Fruit fly (Drosophila melanogaster) whole organism, embryonic: ENCODE measurements around the gene eIF3d1.

ENCODE experiments used
- Atf-2 ChIP-seq: fragments of 200-800 bp; sonication (Bioruptor generic); optimal IDR thresholded peaks from 2 replicates; lab custom pipeline; 2016; ENCODE audit warnings: missing biosample characterization, missing genetic modification characterization
- B-H1 ChIP-seq: fragments of 200-800 bp; sonication (Bioruptor generic); IDR thresholded peaks from 3 replicates; pipeline ENCODE4 v1.3.6; 2022; ENCODE audit warnings: missing biosample characterization, missing genetic modification characterization
- CG10267 ChIP-seq: fragments of 200-800 bp; sonication (Bioruptor generic); optimal IDR thresholded peaks from 2 replicates; lab custom pipeline; 2018; ENCODE audit warnings: missing biosample characterization, mild to moderate bottlenecking, missing genetic modification characterization, moderate library complexity
- CG10321 ChIP-seq: fragments of 200-800 bp; sonication (Bioruptor generic); IDR thresholded peaks from 2 replicates; pipeline ENCODE4 v1.3.6; 2022; ENCODE audit warnings: missing biosample characterization, missing genetic modification characterization
- CG10462 ChIP-seq: fragments of 200-800 bp; sonication (Bioruptor generic); optimal IDR thresholded peaks from 2 replicates; lab custom pipeline; 2016; ENCODE audit warnings: missing biosample characterization, missing genetic modification characterization
- CG12155 ChIP-seq: fragments of 200-800 bp; sonication (Bioruptor generic); optimal IDR thresholded peaks from 3 replicates; lab custom pipeline; 2016; ENCODE audit warnings: missing biosample characterization, missing genetic modification characterization
- CG12236 ChIP-seq: fragments of 200-800 bp; sonication (Bioruptor generic); optimal IDR thresholded peaks from 2 replicates; lab custom pipeline; 2016; ENCODE audit warnings: missing biosample characterization, missing genetic modification characterization
- CG15696 ChIP-seq: fragments of 200-800 bp; sonication (Bioruptor generic); optimal IDR thresholded peaks from 2 replicates; lab custom pipeline; 2019; ENCODE audit warnings: missing biosample characterization, mild to moderate bottlenecking, missing genetic modification characterization, moderate library complexity
- CG1602 ChIP-seq: fragments of 200-800 bp; sonication (Bioruptor generic); optimal IDR thresholded peaks from 3 replicates; lab custom pipeline; 2016; ENCODE audit warnings: missing biosample characterization, missing genetic modification characterization
- CG17328 ChIP-seq: fragments of 200-800 bp; sonication (Bioruptor generic); IDR thresholded peaks from 2 replicates; pipeline ENCODE4 v1.3.6; 2022; ENCODE audit warnings: missing biosample characterization, missing genetic modification characterization
- CG17612 ChIP-seq: fragments of 200-800 bp; sonication (Bioruptor generic); IDR thresholded peaks from 2 replicates; pipeline ENCODE4 v1.3.6; 2022; ENCODE audit warnings: missing biosample characterization, missing genetic modification characterization
- CG17802 ChIP-seq: fragments of 200-800 bp; sonication (Bioruptor generic); optimal IDR thresholded peaks from 2 replicates; lab custom pipeline; 2018; ENCODE audit warnings: missing biosample characterization, mild to moderate bottlenecking, missing genetic modification characterization, moderate library complexity
- CG1832 ChIP-seq: fragments of 200-800 bp; sonication (Bioruptor generic); optimal IDR thresholded peaks from 2 replicates; lab custom pipeline; 2017; ENCODE audit warnings: missing biosample characterization, mild to moderate bottlenecking, missing genetic modification characterization, inconsistent platforms
- CG18764 ChIP-seq: fragments of 200-800 bp; sonication (Bioruptor generic); optimal IDR thresholded peaks from 3 replicates; lab custom pipeline; 2016; ENCODE audit warnings: missing biosample characterization, missing genetic modification characterization
- CG2202 ChIP-seq: fragments of 200-800 bp; sonication (Bioruptor generic); optimal IDR thresholded peaks from 2 replicates; lab custom pipeline; 2018; ENCODE audit warnings: missing biosample characterization, mild to moderate bottlenecking, missing genetic modification characterization
- CG30020 ChIP-seq: fragments of 200-800 bp; optimal IDR thresholded peaks from 2 replicates; lab custom pipeline; 2019; ENCODE audit warnings: missing biosample characterization, mild to moderate bottlenecking, missing genetic modification characterization, moderate library complexity
- CG32767 ChIP-seq: fragments of 200-800 bp; sonication (Bioruptor generic); IDR thresholded peaks from 2 replicates; pipeline ENCODE4 v1.3.6; 2022; ENCODE audit warnings: missing biosample characterization, missing genetic modification characterization
- CG3838 ChIP-seq: fragments of 200-800 bp; sonication (Bioruptor generic); optimal IDR thresholded peaks from 3 replicates; lab custom pipeline; 2016; ENCODE audit warnings: missing biosample characterization, missing genetic modification characterization
- CG43689 ChIP-seq: fragments of 200-800 bp; sonication (Bioruptor generic); IDR thresholded peaks from 2 replicates; pipeline ENCODE4 v1.3.6; 2022; ENCODE audit warnings: missing biosample characterization, missing genetic modification characterization
- CG4424 ChIP-seq: fragments of 200-800 bp; sonication (Bioruptor generic); optimal IDR thresholded peaks from 3 replicates; lab custom pipeline; 2016; ENCODE audit warnings: missing biosample characterization, missing genetic modification characterization
- CG6791 ChIP-seq: fragments of 200-800 bp; sonication (Bioruptor generic); IDR thresholded peaks from 3 replicates; pipeline ENCODE4 v1.3.6; 2022; ENCODE audit warnings: missing biosample characterization, missing genetic modification characterization; ENCODE audit not compliant: partially characterized antibody
- CG7786 ChIP-seq: fragments of 200-800 bp; sonication (Bioruptor generic); optimal IDR thresholded peaks from 2 replicates; lab custom pipeline; 2016; ENCODE audit warnings: missing biosample characterization, missing genetic modification characterization
- CG9797 ChIP-seq: fragments of 200-800 bp; sonication (Bioruptor generic); optimal IDR thresholded peaks from 3 replicates; lab custom pipeline; 2018; ENCODE audit warnings: missing biosample characterization, mild to moderate bottlenecking, missing genetic modification characterization
- CkIIα-i1 ChIP-seq: fragments of 200-800 bp; sonication (Bioruptor generic); IDR thresholded peaks from 2 replicates; pipeline ENCODE4 v1.3.6; 2022; ENCODE audit warnings: missing biosample characterization, missing genetic modification characterization
- D ChIP-seq, 2 experiments: fragments of 200-800 bp in 1 of 2; fragments of >200 bp in 1 of 2; sonication (Bioruptor generic) in 1 of 2; optimal IDR thresholded peaks; 2 replicates in 1 of 2; 3 replicates in 1 of 2; lab custom pipeline; 2017; ENCODE audit warnings: mild to moderate bottlenecking in 1 of 2, missing biosample characterization in 1 of 2, missing genetic modification characterization in 1 of 2, missing genetic modification reagents in 1 of 2
- Fer1 ChIP-seq: fragments of 200-800 bp; sonication (Bioruptor generic); optimal IDR thresholded peaks from 2 replicates; lab custom pipeline; 2017; ENCODE audit warnings: missing biosample characterization, mild to moderate bottlenecking, missing genetic modification characterization
- H15 ChIP-seq: fragments of 200-800 bp; sonication (Bioruptor generic); IDR thresholded peaks from 3 replicates; pipeline ENCODE4 v1.3.6; 2022; ENCODE audit warnings: missing biosample characterization, missing genetic modification characterization
- H2.0 ChIP-seq: fragments of 200-800 bp; sonication (Bioruptor generic); IDR thresholded peaks from 2 replicates; pipeline ENCODE4 v1.3.6; 2022; ENCODE audit warnings: missing biosample characterization, missing genetic modification characterization
- Hr51 ChIP-seq, 2 experiments: fragments of 200-800 bp; sonication (Bioruptor generic); optimal IDR thresholded peaks; 2 replicates in 1 of 2; 3 replicates in 1 of 2; lab custom pipeline; 2016 to 2018; ENCODE audit warnings: missing biosample characterization in 2 of 2, missing genetic modification characterization in 2 of 2, mild to moderate bottlenecking in 1 of 2, moderate library complexity in 1 of 2
- Hr78 ChIP-seq, 2 experiments: fragments of 200-800 bp in 1 of 2; fragments of >200 bp in 1 of 2; sonication (Bioruptor generic) in 1 of 2; optimal IDR thresholded peaks; 2 replicates each; lab custom pipeline; 2017 to 2019; ENCODE audit warnings: missing biosample characterization in 2 of 2, missing genetic modification characterization in 2 of 2, mild to moderate bottlenecking in 1 of 2, moderate library complexity in 1 of 2
- MBD-R2 ChIP-seq: fragments of 200-800 bp; sonication (Bioruptor generic); IDR thresholded peaks from 2 replicates; pipeline ENCODE4 v1.3.6; 2022; ENCODE audit warnings: missing biosample characterization, missing genetic modification characterization
- MTF-1 ChIP-seq: fragments of 200-800 bp; sonication (Bioruptor generic); optimal IDR thresholded peaks from 2 replicates; lab custom pipeline; 2018; ENCODE audit warnings: missing biosample characterization, mild to moderate bottlenecking, missing genetic modification characterization, borderline replicate concordance
- Med ChIP-seq: fragments of 200-800 bp; sonication (Bioruptor generic); peaks from one replicate; lab custom pipeline; 2016; ENCODE audit warnings: missing biosample characterization, missing genetic modification characterization, mild to moderate bottlenecking, inconsistent platforms, moderate library complexity
- Mes4 ChIP-seq: fragments of 200-800 bp; sonication (Bioruptor generic); optimal IDR thresholded peaks from 2 replicates; lab custom pipeline; 2016; ENCODE audit warnings: missing biosample characterization, missing genetic modification characterization
- ab ChIP-seq: fragments of 200-800 bp; sonication (Bioruptor generic); optimal IDR thresholded peaks from 2 replicates; lab custom pipeline; 2016; ENCODE audit warnings: missing biosample characterization, missing genetic modification characterization
- caup ChIP-seq: fragments of 200-800 bp; sonication (Bioruptor generic); optimal IDR thresholded peaks from 3 replicates; lab custom pipeline; 2017; ENCODE audit warnings: missing biosample characterization, mild to moderate bottlenecking, missing genetic modification characterization, moderate library complexity; ENCODE audit not compliant: severe bottlenecking
- cg ChIP-seq: fragments of 200-800 bp; sonication (Bioruptor generic); optimal IDR thresholded peaks from 3 replicates; lab custom pipeline; 2019; ENCODE audit warnings: missing biosample characterization, mild to moderate bottlenecking, missing genetic modification characterization, moderate library complexity
- crol ChIP-seq: fragments of 200-800 bp; sonication (Bioruptor generic); IDR thresholded peaks from 2 replicates; pipeline ENCODE4 v1.3.6; 2022; ENCODE audit warnings: missing biosample characterization, missing genetic modification characterization
- fd102C ChIP-seq: fragments of 200-800 bp; sonication (Bioruptor generic); optimal IDR thresholded peaks from 2 replicates; lab custom pipeline; 2018; ENCODE audit warnings: missing biosample characterization, mild to moderate bottlenecking, missing genetic modification characterization, moderate library complexity
- fd64A ChIP-seq: fragments of 200-800 bp; sonication (Bioruptor generic); optimal IDR thresholded peaks from 3 replicates; lab custom pipeline; 2018; ENCODE audit warnings: missing biosample characterization, mild to moderate bottlenecking, missing genetic modification characterization
- fd96Cb ChIP-seq: fragments of 200-800 bp; sonication (Bioruptor generic); optimal IDR thresholded peaks from 2 replicates; lab custom pipeline; 2018; ENCODE audit warnings: missing biosample characterization, mild to moderate bottlenecking, missing genetic modification characterization, moderate library complexity
- ind ChIP-seq: fragments of 200-800 bp; sonication (Bioruptor generic); optimal IDR thresholded peaks from 3 replicates; lab custom pipeline; 2016; ENCODE audit warnings: missing biosample characterization, missing genetic modification characterization
- inv ChIP-seq: fragments of 200-800 bp; sonication (Bioruptor generic); IDR thresholded peaks from 2 replicates; pipeline ENCODE4 v1.3.6; 2022; ENCODE audit warnings: missing biosample characterization, missing genetic modification characterization; ENCODE audit not compliant: partially characterized antibody
- lilli ChIP-seq: fragments of 200-800 bp; sonication (Bioruptor generic); optimal IDR thresholded peaks from 3 replicates; lab custom pipeline; 2016; ENCODE audit warnings: missing biosample characterization, missing genetic modification characterization
- nmo ChIP-seq: fragments of 200-800 bp; sonication (Bioruptor generic); optimal IDR thresholded peaks from 2 replicates; lab custom pipeline; 2018; ENCODE audit warnings: missing biosample characterization, mild to moderate bottlenecking, missing genetic modification characterization, moderate library complexity
- salm ChIP-seq: fragments of 200-800 bp; sonication (Bioruptor generic); optimal IDR thresholded peaks from 2 replicates; lab custom pipeline; 2018; ENCODE audit warnings: missing biosample characterization, mild to moderate bottlenecking, missing genetic modification characterization
- toy ChIP-seq: fragments of 200-800 bp; sonication (Bioruptor generic); IDR thresholded peaks from 2 replicates; pipeline ENCODE4 v1.3.6; 2022; ENCODE audit warnings: missing biosample characterization, missing genetic modification characterization
- wek ChIP-seq: fragments of 200-800 bp; sonication (Bioruptor generic); optimal IDR thresholded peaks from 3 replicates; lab custom pipeline; 2018; ENCODE audit warnings: missing biosample characterization, mild to moderate bottlenecking, missing genetic modification characterization, moderate library complexity
- wor ChIP-seq: fragments of 200-800 bp; sonication (Bioruptor generic); IDR thresholded peaks from 2 replicates; pipeline ENCODE4 v1.3.6; 2022; ENCODE audit warnings: missing biosample characterization, missing genetic modification characterization
- zen ChIP-seq: fragments of 200-800 bp; sonication (Bioruptor generic); optimal IDR thresholded peaks from 3 replicates; lab custom pipeline; 2018; ENCODE audit warnings: missing biosample characterization, mild to moderate bottlenecking, missing genetic modification characterization, moderate library complexity

The eIF3d1 gene

DNA sequence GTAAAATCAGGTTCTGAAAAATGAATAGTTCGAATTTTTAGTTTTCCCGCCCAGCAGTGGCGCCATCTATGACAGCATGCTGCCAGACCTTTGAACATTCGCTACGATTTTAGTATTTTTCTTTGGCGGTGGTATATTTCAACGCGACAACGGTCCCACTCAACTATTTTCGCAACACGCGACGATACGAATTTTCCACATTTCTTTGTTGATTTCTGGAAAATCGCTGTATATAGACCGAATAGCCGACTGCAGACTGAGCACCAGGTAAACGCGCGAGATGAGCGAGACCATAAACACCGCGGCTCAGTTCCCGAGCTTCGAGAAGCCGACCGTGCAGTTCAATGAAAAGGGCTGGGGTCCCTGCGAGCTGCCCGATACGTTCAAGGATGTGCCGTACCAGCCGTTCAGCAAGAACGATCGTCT, at the start of gene eIF3d1 (continued):
- TF ChIP-seq CG17328 (GFP tag; lab: Robert Waterston, UW): no peak
- TF ChIP-seq CG4424: no peak
- no peak for TF ChIP-seq Atf-2 (GFP tag; lab: Kevin White, UChicago)
- TF ChIP-seq CG17612 (GFP tag; lab: Robert Waterston, UW): no peak
- no peak for TF ChIP-seq D (optimal IDR thresholded peaks at IDR 0.05; lab: Kevin White, UChicago)
- TF ChIP-seq D (GFP tag; optimal IDR thresholded peaks at IDR 0.05; lab: Kevin White, UChicago): no peak
- TF ChIP-seq toy (GFP tag; lab: Robert Waterston, UW): no peak
- TF ChIP-seq zen: no peak
- no peak for TF ChIP-seq fd102C (GFP tag; lab: Kevin White, UChicago)
- peak; percentile 99 for TF ChIP-seq CG9797 (GFP tag; lab: Kevin White, UChicago)
- peak; percentile 57; the same call in 2 of the 3 replicates for TF ChIP-seq CG6791 (GFP tag; lab: Robert Waterston, UW)
- TF ChIP-seq fd64A (GFP tag; lab: Kevin White, UChicago): no peak
- no peak for TF ChIP-seq caup
- peak; percentile 29 for TF ChIP-seq lilli (GFP tag; lab: Kevin White, UChicago)
- no peak for TF ChIP-seq B-H1 (GFP tag; lab: Robert Waterston, UW)
- TF ChIP-seq CG10321 (GFP tag; lab: Robert Waterston, UW): no peak
- TF ChIP-seq CG1832: no peak
- TF ChIP-seq ab (GFP tag; lab: Kevin White, UChicago): no peak
- no peak for TF ChIP-seq H2.0 (GFP tag; lab: Robert Waterston, UW)
- TF ChIP-seq ind (GFP tag; lab: Kevin White, UChicago): peak; percentile 4
- TF ChIP-seq Med: peak; percentile 92
- no peak for TF ChIP-seq inv (GFP tag; lab: Robert Waterston, UW)
- TF ChIP-seq CG10267 (tag; lab: Kevin White, UChicago): peak; percentile 58
- peak; percentile 10 for TF ChIP-seq CG18764
- no peak for TF ChIP-seq Mes4 (GFP tag; lab: Kevin White, UChicago)
- no peak for TF ChIP-seq MTF-1 (GFP tag; lab: Kevin White, UChicago)
- TF ChIP-seq nmo: peak; percentile 46
- peak; percentile 66 for TF ChIP-seq MBD-R2 (GFP tag; lab: Robert Waterston, UW)
- TF ChIP-seq CG3838 (GFP tag; lab: Kevin White, UChicago): no peak
- no peak for TF ChIP-seq Fer1 (GFP tag; lab: Kevin White, UChicago)
- TF ChIP-seq CG10462 (GFP tag; lab: Kevin White, UChicago): no peak
- TF ChIP-seq CG2202 (tag; lab: Kevin White, UChicago): no peak
- no peak for TF ChIP-seq CG43689 (GFP tag; lab: Robert Waterston, UW)
- TF ChIP-seq wek: no peak
- TF ChIP-seq CG12155 (GFP tag; lab: Kevin White, UChicago): peak; percentile 44
- TF ChIP-seq Hr51 (GFP tag; optimal IDR thresholded peaks at IDR 0.05; lab: Kevin White, UChicago): no peak
- no peak for TF ChIP-seq CG12236 (GFP tag; lab: Kevin White, UChicago)
- TF ChIP-seq H15 (GFP tag; lab: Robert Waterston, UW): no peak
- no peak for TF ChIP-seq CG17802 (tag; lab: Kevin White, UChicago)
- no peak for TF ChIP-seq Hr78 (GFP tag; optimal IDR thresholded peaks at IDR 0.05; lab: Kevin White, UChicago)
- no peak for TF ChIP-seq wor (GFP tag; lab: Robert Waterston, UW)
- TF ChIP-seq CkIIα-i1: no peak
- TF ChIP-seq salm (tag; lab: Kevin White, UChicago): no peak
- no peak for TF ChIP-seq fd96Cb (tag; lab: Kevin White, UChicago)
- no peak for TF ChIP-seq CG7786 (GFP tag; lab: Kevin White, UChicago)
- TF ChIP-seq CG1602: peak; percentile 2
- TF ChIP-seq CG30020 (tag; lab: Kevin White, UChicago): no peak
- no peak for TF ChIP-seq CG15696
- TF ChIP-seq cg (GFP tag; lab: Kevin White, UChicago): no peak
- TF ChIP-seq crol (GFP tag; lab: Robert Waterston, UW): no peak
- TF ChIP-seq CG32767 (GFP tag; lab: Robert Waterston, UW): 0 out of 2 replicates have a peak, but pooled peaks have one; percentile 17
